Fruit fly (Drosophila melanogaster): ENCODE measurements around the gene Fuca.

Gene Fuca

DNA sequence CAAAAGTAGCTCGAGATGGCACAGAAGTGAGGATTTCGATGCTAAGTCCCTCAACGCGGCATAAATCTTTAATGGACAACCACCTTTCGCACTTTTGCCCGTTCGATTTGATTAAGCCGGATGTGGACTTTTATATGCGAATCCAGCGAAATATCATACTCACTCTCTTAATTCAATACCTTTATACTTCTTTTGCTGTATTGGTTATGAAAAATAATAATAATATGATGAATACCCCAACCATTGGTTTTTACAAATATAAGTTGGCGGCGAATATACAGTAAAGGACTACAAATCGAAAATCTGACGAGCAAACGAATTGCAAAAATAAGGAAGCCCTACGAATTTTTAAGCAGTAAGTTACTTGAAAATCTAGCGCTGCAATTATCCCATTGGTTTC lies 49.5 kb downstream of the Fuca start, which contains the start of gene Vha16-3:
Gene Vha16-3, plus strand, starts transcription at position 301 of the 400 bp plus-strand sequence.
- TF ChIP-seq CG12768 (GFP tag; optimal IDR thresholded peaks at IDR 0.05) = no peak
- no peak for TF ChIP-seq cnc (optimal IDR thresholded peaks at IDR 0.05)
- TF ChIP-seq ovo (GFP tag; optimal IDR thresholded peaks at IDR 0.05) = no peak
- TF ChIP-seq Hr96 (GFP tag; optimal IDR thresholded peaks at IDR 0.05) = no peak
- TF ChIP-seq bab1 (GFP tag; optimal IDR thresholded peaks at IDR 0.05) = no peak
- TF ChIP-seq CG33017 (tag; optimal IDR thresholded peaks at IDR 0.05) = no peak
- no peak for TF ChIP-seq tj (GFP tag; optimal IDR thresholded peaks at IDR 0.05)
- TF ChIP-seq toe (GFP tag; optimal IDR thresholded peaks at IDR 0.05) = no peak
- no peak for TF ChIP-seq CG7045 (GFP tag; optimal IDR thresholded peaks at IDR 0.05)
- no peak for TF ChIP-seq pad (GFP tag; optimal IDR thresholded peaks at IDR 0.05)
- TF ChIP-seq CG11617 (GFP tag; optimal IDR thresholded peaks at IDR 0.05) = no peak
- TF ChIP-seq kay (GFP tag; ENCODE audit: borderline replicate concordance) = no peak
- TF ChIP-seq CG7101 (tag; optimal IDR thresholded peaks at IDR 0.05) = no peak

DNA sequence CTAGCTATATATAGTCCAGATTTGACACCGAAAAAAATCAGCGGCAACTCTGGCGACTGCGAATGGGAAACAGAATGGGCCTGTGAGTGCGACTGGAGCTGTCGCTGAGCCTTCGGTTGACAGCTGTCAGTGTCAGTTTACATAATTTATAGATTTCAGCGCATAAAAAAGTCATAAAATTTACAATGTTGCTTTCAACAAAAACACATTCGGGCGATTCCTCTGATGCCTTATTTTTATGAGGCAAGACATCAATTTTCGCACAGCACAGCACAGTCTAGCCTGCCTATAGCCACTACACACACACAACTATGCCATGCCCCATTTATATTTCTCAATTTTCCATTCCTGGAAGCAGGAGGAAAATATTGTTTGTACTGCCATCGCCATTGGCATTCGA lies 50.1 kb downstream of the Fuca start:
- no peak for TF ChIP-seq CG33017 (tag; optimal IDR thresholded peaks at IDR 0.05)
- no peak for TF ChIP-seq cic (GFP tag; optimal IDR thresholded peaks at IDR 0.05)
- no peak for TF ChIP-seq pad (GFP tag; optimal IDR thresholded peaks at IDR 0.05)
- no peak for TF ChIP-seq cnc (optimal IDR thresholded peaks at IDR 0.05)
- no peak for TF ChIP-seq CG7045 (GFP tag; optimal IDR thresholded peaks at IDR 0.05)
- TF ChIP-seq CG5204 (GFP tag; optimal IDR thresholded peaks at IDR 0.05) = no peak
- TF ChIP-seq kay (GFP tag; ENCODE audit: borderline replicate concordance) = no peak
- TF ChIP-seq Hr96 (GFP tag; optimal IDR thresholded peaks at IDR 0.05) = no peak
- no peak for TF ChIP-seq tj (GFP tag; optimal IDR thresholded peaks at IDR 0.05)
- no peak for TF ChIP-seq Mnt (GFP tag; optimal IDR thresholded peaks at IDR 0.05)
